Fruit fly (Drosophila melanogaster) whole organism, embryonic: Measurements from ENCODE around the gene CG43759.

Source experiments
- CG13894 ChIP-seq: fragments of 200-800 bp; sonication (Bioruptor generic); optimal IDR thresholded peaks from 3 replicates; lab custom pipeline; 2018; ENCODE audit warnings: missing biosample characterization, mild to moderate bottlenecking, missing genetic modification characterization, moderate library complexity
- gcm ChIP-seq: fragments of 200-800 bp; sonication (Bioruptor generic); optimal IDR thresholded peaks from 2 replicates; lab custom pipeline; 2019; ENCODE audit warnings: missing biosample characterization, mild to moderate bottlenecking, missing genetic modification characterization, moderate library complexity

- TF ChIP-seq gcm (GFP tag; lab: Kevin White, UChicago), result no peak
- no peak for TF ChIP-seq CG13894 (tag; lab: Kevin White, UChicago)
These were observed 103.6 kb downstream of the CG43759 start for dm6 chrX:19033739-19034138.
